Fruit fly (Drosophila melanogaster) whole organism, prepupa: ENCODE measurements around the gene CG12986.

ENCODE experiments used
- Blimp-1 ChIP-seq: fragments of 200-800 bp; sonication (Bioruptor generic); optimal IDR thresholded peaks from 3 replicates; lab custom pipeline; 2017; ENCODE audit warnings: missing biosample characterization, missing genetic modification characterization, mild to moderate bottlenecking, moderate library complexity, missing genetic modification reagents
- CG10631 ChIP-seq: fragments of 200-800 bp; sonication (Bioruptor generic); optimal IDR thresholded peaks from 2 replicates; lab custom pipeline; 2016; ENCODE audit warnings: missing biosample characterization, missing genetic modification characterization
- CG10669 ChIP-seq: fragments of 200-800 bp; sonication (Bioruptor generic); optimal IDR thresholded peaks from 3 replicates; lab custom pipeline; 2018; ENCODE audit warnings: missing biosample characterization, mild to moderate bottlenecking, missing genetic modification characterization, moderate library complexity
- CG11294 ChIP-seq: fragments of 200-800 bp; sonication (Bioruptor generic); IDR thresholded peaks from 2 replicates; pipeline ENCODE4 v1.3.6; 2022; ENCODE audit warnings: missing biosample characterization, missing genetic modification characterization
- CG11762 ChIP-seq: fragments of 200-800 bp; sonication (Bioruptor generic); optimal IDR thresholded peaks from 3 replicates; lab custom pipeline; 2016; ENCODE audit warnings: missing biosample characterization, missing genetic modification characterization; ENCODE audit not compliant: insufficient read depth
- CG15336 ChIP-seq: fragments of 200-800 bp; sonication (Bioruptor generic); IDR thresholded peaks from 2 replicates; pipeline ENCODE4 v1.3.6; 2022; ENCODE audit warnings: missing biosample characterization, missing genetic modification characterization
- CG16779 ChIP-seq: fragments of 200-800 bp; sonication (Bioruptor generic); optimal IDR thresholded peaks from 3 replicates; lab custom pipeline; 2017; ENCODE audit warnings: missing biosample characterization, mild to moderate bottlenecking, missing genetic modification characterization
- CG3032 ChIP-seq: fragments of 200-800 bp; optimal IDR thresholded peaks from 2 replicates; lab custom pipeline; 2019; ENCODE audit warnings: missing biosample characterization, mild to moderate bottlenecking, missing genetic modification characterization, moderate library complexity
- CG31627 ChIP-seq: fragments of 200-800 bp; sonication (Bioruptor generic); optimal IDR thresholded peaks from 3 replicates; lab custom pipeline; 2016; ENCODE audit warnings: missing biosample characterization, missing genetic modification characterization
- CG34406 ChIP-seq: fragments of 200-800 bp; sonication (Bioruptor generic); optimal IDR thresholded peaks from 3 replicates; lab custom pipeline; 2016; ENCODE audit warnings: missing biosample characterization, missing genetic modification characterization
- CG3919 ChIP-seq: fragments of 200-800 bp; sonication (Bioruptor generic); optimal IDR thresholded peaks from 3 replicates; lab custom pipeline; 2016; ENCODE audit warnings: missing biosample characterization, missing genetic modification characterization
- CG4318 ChIP-seq: fragments of 200-800 bp; sonication (Bioruptor generic); optimal IDR thresholded peaks from 3 replicates; lab custom pipeline; 2017; ENCODE audit warnings: missing biosample characterization, mild to moderate bottlenecking, missing genetic modification characterization
- CG6163 ChIP-seq: fragments of 200-800 bp; sonication (Bioruptor generic); IDR thresholded peaks from 3 replicates; pipeline ENCODE4 v1.3.6; 2022; ENCODE audit warnings: missing biosample characterization, missing genetic modification characterization
- CG6276 ChIP-seq: fragments of 200-800 bp; sonication (Bioruptor generic); optimal IDR thresholded peaks from 2 replicates; lab custom pipeline; 2017; ENCODE audit warnings: missing biosample characterization, mild to moderate bottlenecking, missing genetic modification characterization
- CG6792 ChIP-seq: fragments of 200-800 bp; sonication (Bioruptor generic); optimal IDR thresholded peaks from 3 replicates; lab custom pipeline; 2016; ENCODE audit warnings: missing biosample characterization, missing genetic modification characterization
- CG6808 ChIP-seq: fragments of 200-800 bp; sonication (Bioruptor generic); optimal IDR thresholded peaks from 3 replicates; lab custom pipeline; 2017; ENCODE audit warnings: missing biosample characterization, missing genetic modification characterization, mild to moderate bottlenecking, moderate library complexity, missing genetic modification reagents
- CG7368 ChIP-seq: fragments of 200-800 bp; sonication (Bioruptor generic); optimal IDR thresholded peaks from 3 replicates; lab custom pipeline; 2016; ENCODE audit warnings: missing biosample characterization, missing genetic modification characterization
- CG8119 ChIP-seq: fragments of 200-800 bp; sonication (Bioruptor generic); IDR thresholded peaks from 3 replicates; pipeline ENCODE4 v1.3.6; 2022; ENCODE audit warnings: missing biosample characterization, missing genetic modification characterization
- CG8319 ChIP-seq: fragments of 200-800 bp; sonication (Bioruptor generic); optimal IDR thresholded peaks from 3 replicates; lab custom pipeline; 2016; ENCODE audit warnings: missing biosample characterization, missing genetic modification characterization
- CG8632 ChIP-seq: fragments of 200-800 bp; sonication (Bioruptor generic); optimal IDR thresholded peaks from 3 replicates; lab custom pipeline; 2016; ENCODE audit warnings: missing biosample characterization, missing genetic modification characterization
- CG9139 ChIP-seq: fragments of 200-800 bp; sonication (Bioruptor generic); optimal IDR thresholded peaks from 3 replicates; lab custom pipeline; 2017; ENCODE audit warnings: missing biosample characterization, mild to moderate bottlenecking, missing genetic modification characterization
- Eip75B ChIP-seq: fragments of 200-800 bp; sonication (Bioruptor generic); optimal IDR thresholded peaks from 3 replicates; lab custom pipeline; 2016; ENCODE audit warnings: missing biosample characterization, missing genetic modification characterization
- Eip78C ChIP-seq: fragments of 200-800 bp; sonication (Bioruptor generic); peaks from one replicate; lab custom pipeline; 2016; ENCODE audit warnings: missing biosample characterization, missing genetic modification characterization
- Eip93F ChIP-seq: fragments of 200-800 bp; sonication (Bioruptor generic); optimal IDR thresholded peaks from 2 replicates; lab custom pipeline; 2016; ENCODE audit warnings: missing biosample characterization, mild to moderate bottlenecking, missing genetic modification characterization
- Ets21C ChIP-seq: fragments of 200-800 bp; sonication (Bioruptor generic); optimal IDR thresholded peaks from 3 replicates; lab custom pipeline; 2016; ENCODE audit warnings: missing biosample characterization, missing genetic modification characterization
- Ets96B ChIP-seq: fragments of 200-800 bp; optimal IDR thresholded peaks from 2 replicates; lab custom pipeline; 2019; ENCODE audit warnings: missing biosample characterization, mild to moderate bottlenecking, missing genetic modification characterization, moderate library complexity
- Gug ChIP-seq: fragments of 200-800 bp; sonication (Bioruptor generic); IDR thresholded peaks from 2 replicates; pipeline ENCODE4 v1.3.6; 2022; ENCODE audit warnings: missing biosample characterization, missing genetic modification characterization
- Hr38 ChIP-seq: sonication (Bioruptor generic); optimal IDR thresholded peaks from 2 replicates; lab custom pipeline; 2016; ENCODE audit warnings: missing biosample characterization, missing genetic modification characterization
- Hr39 ChIP-seq: fragments of 200-800 bp; sonication (Bioruptor generic); optimal IDR thresholded peaks from 2 replicates; lab custom pipeline; 2016; ENCODE audit warnings: missing biosample characterization, missing genetic modification characterization
- Lpt ChIP-seq: fragments of 200-800 bp; sonication (Bioruptor generic); optimal IDR thresholded peaks from 3 replicates; lab custom pipeline; 2016; ENCODE audit warnings: missing biosample characterization, missing genetic modification characterization
- Met ChIP-seq: fragments of 200-800 bp; sonication (Bioruptor generic); optimal IDR thresholded peaks from 3 replicates; lab custom pipeline; 2016; ENCODE audit warnings: missing biosample characterization, missing genetic modification characterization
- OdsH ChIP-seq: fragments of 200-800 bp; sonication (Bioruptor generic); optimal IDR thresholded peaks from 3 replicates; lab custom pipeline; 2016; ENCODE audit warnings: missing biosample characterization, missing genetic modification characterization
- Smox ChIP-seq: fragments of 200-800 bp; sonication (Bioruptor generic); optimal IDR thresholded peaks from 3 replicates; lab custom pipeline; 2016; ENCODE audit warnings: missing biosample characterization, missing genetic modification characterization
- Sox102F ChIP-seq: fragments of 200-800 bp; sonication (Bioruptor generic); optimal IDR thresholded peaks from 2 replicates; lab custom pipeline; 2016; ENCODE audit warnings: missing biosample characterization, mild to moderate bottlenecking, missing genetic modification characterization
- Sox14 ChIP-seq: fragments of 200-800 bp; sonication (Bioruptor generic); optimal IDR thresholded peaks from 3 replicates; lab custom pipeline; 2016; ENCODE audit warnings: missing biosample characterization, missing genetic modification characterization
- Sox15 ChIP-seq: fragments of 200-800 bp; sonication (Bioruptor generic); optimal IDR thresholded peaks from 3 replicates; lab custom pipeline; 2016; ENCODE audit warnings: missing biosample characterization, missing genetic modification characterization
- achi ChIP-seq: fragments of 200-800 bp; sonication (Bioruptor generic); optimal IDR thresholded peaks from 3 replicates; lab custom pipeline; 2016; ENCODE audit warnings: missing biosample characterization, missing genetic modification characterization
- cyc ChIP-seq: fragments of 200-800 bp; sonication (Bioruptor generic); optimal IDR thresholded peaks from 3 replicates; lab custom pipeline; 2016; ENCODE audit warnings: missing biosample characterization, missing genetic modification characterization
- dac ChIP-seq: fragments of 200-800 bp; sonication (Bioruptor generic); optimal IDR thresholded peaks from 2 replicates; lab custom pipeline; 2017; ENCODE audit warnings: missing biosample characterization, mild to moderate bottlenecking, missing genetic modification characterization
- eg ChIP-seq: fragments of 200-800 bp; sonication (Bioruptor generic); IDR thresholded peaks from 3 replicates; pipeline ENCODE4 v1.3.6; 2022; ENCODE audit warnings: missing biosample characterization, missing genetic modification characterization
- esn ChIP-seq: fragments of 200-800 bp; sonication (Bioruptor generic); optimal IDR thresholded peaks from 2 replicates; lab custom pipeline; 2016; ENCODE audit warnings: missing biosample characterization, mild to moderate bottlenecking, missing genetic modification characterization, moderate library complexity
- fd59A ChIP-seq: fragments of 200-800 bp; sonication (Bioruptor generic); optimal IDR thresholded peaks from 2 replicates; lab custom pipeline; 2017; ENCODE audit warnings: missing biosample characterization, mild to moderate bottlenecking, missing genetic modification characterization, missing genetic modification reagents
- fd85E ChIP-seq: fragments of 200-800 bp; sonication (Bioruptor generic); optimal IDR thresholded peaks from 3 replicates; lab custom pipeline; 2016; ENCODE audit warnings: missing biosample characterization, missing genetic modification characterization
- fkh ChIP-seq: fragments of 200-800 bp; sonication (Bioruptor generic); optimal IDR thresholded peaks from 3 replicates; lab custom pipeline; 2017; ENCODE audit warnings: missing biosample characterization, mild to moderate bottlenecking, missing genetic modification characterization, moderate library complexity
- lz ChIP-seq: fragments of 200-800 bp; sonication (Bioruptor generic); optimal IDR thresholded peaks from 3 replicates; lab custom pipeline; 2016; ENCODE audit warnings: missing biosample characterization, missing genetic modification characterization
- pdm3 ChIP-seq: fragments of 200-800 bp; sonication (Bioruptor generic); optimal IDR thresholded peaks from 3 replicates; lab custom pipeline; 2016; ENCODE audit warnings: missing biosample characterization, missing genetic modification characterization
- spab ChIP-seq: fragments of 200-800 bp; sonication (Bioruptor generic); optimal IDR thresholded peaks from 2 replicates; lab custom pipeline; 2017; ENCODE audit warnings: missing biosample characterization, mild to moderate bottlenecking, missing genetic modification characterization, missing genetic modification reagents
- ss ChIP-seq, 2 experiments: fragments of 200-800 bp; sonication (Bioruptor generic); optimal IDR thresholded peaks; 2 replicates in 1 of 2; 3 replicates in 1 of 2; lab custom pipeline; 2017 to 2018; ENCODE audit warnings: mild to moderate bottlenecking in 2 of 2, missing biosample characterization in 2 of 2, missing genetic modification characterization in 2 of 2, moderate library complexity in 1 of 2
- svp ChIP-seq: fragments of 200-800 bp; sonication (Bioruptor generic); peaks from one replicate; lab custom pipeline; 2016; ENCODE audit warnings: missing biosample characterization, missing genetic modification characterization
- vri ChIP-seq: fragments of 200-800 bp; sonication (Bioruptor generic); optimal IDR thresholded peaks from 3 replicates; lab custom pipeline; 2016; ENCODE audit warnings: missing biosample characterization, mild to moderate bottlenecking, missing genetic modification characterization

Gene CG12986

DNA sequence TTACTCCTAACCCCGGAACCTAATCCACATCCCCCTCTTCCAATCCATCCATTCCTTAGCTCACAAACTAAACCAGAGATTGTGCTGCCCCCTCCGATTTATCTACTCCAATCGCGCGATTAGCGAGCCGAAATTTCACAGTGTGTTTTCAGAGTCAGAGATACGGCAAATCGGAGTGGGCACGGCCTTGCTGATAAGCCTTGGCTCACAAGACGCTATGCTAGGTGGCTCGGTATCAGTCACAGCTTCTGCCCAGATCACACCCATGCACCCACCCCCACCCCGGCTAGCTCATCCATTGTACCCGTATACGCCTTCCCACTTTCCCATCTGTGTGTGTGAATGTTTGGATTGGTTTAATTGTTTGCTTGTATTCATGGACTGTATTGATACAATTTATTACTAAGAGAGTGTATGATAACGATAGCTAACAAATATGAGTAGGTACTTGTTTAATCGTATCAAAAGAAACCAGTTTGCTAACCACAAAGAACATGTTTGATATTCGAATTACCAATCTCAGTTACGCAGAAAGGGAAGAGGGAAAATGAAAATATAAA, 26.4 kb upstream of the CG12986 start:
- TF ChIP-seq Sox102F (GFP tag; lab: Kevin White, UChicago), result no peak
- TF ChIP-seq fkh (GFP tag; lab: Kevin White, UChicago), result peak; percentile 56

DNA sequence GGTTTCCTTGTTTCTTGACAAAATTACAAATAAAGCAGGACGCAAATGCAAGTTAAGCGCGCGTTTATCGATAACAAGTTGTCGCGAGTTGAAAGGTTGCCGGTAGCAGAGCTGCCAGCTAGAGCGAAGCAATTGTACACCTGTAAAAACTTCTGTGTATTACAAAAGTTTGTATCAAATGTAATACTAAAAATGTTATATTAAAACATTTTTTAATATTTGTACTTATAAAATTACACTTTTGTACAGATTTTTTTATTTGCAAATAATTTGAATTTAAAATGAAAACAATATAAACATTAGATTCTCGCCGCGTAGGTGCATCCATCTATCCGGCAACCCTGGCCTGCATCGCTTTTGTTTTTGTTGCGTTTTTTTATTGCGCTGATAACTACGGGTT, 25.1 kb upstream of the CG12986 start, which contains the start of the genes CG8142 and Ucp4A:
Gene CG8142 (minus strand): TSS at position 82 of the 400 bp plus-strand sequence.
Gene Ucp4A (plus strand): TSS at position 327 of the 400 bp plus-strand sequence.
- TF ChIP-seq CG31627 (GFP tag; lab: Kevin White, UChicago) (peak; percentile 82), vri (GFP tag; lab: Kevin White, UChicago) (peak; percentile 51), CG10669 (GFP tag; lab: Kevin White, UChicago) (peak; percentile 90), eg (GFP tag; lab: Robert Waterston, UW) (peak; percentile 97), fd59A (GFP tag; lab: Kevin White, UChicago) (peak; percentile 71), Hr39 (peak; percentile 79), CG16779 (tag; lab: Kevin White, UChicago) (no peak), Ets96B (tag; lab: Kevin White, UChicago) (peak; percentile 95), esn (peak; percentile 84), Gug (peak; percentile 95), Ets21C (GFP tag; lab: Kevin White, UChicago) (peak; percentile 69), CG3032 (tag; lab: Kevin White, UChicago) (peak; percentile 94), OdsH (GFP tag; lab: Kevin White, UChicago) (peak; percentile 92), CG7368 (peak; percentile 86), Eip93F (GFP tag; lab: Kevin White, UChicago) (peak; percentile 76), CG6276 (no peak), CG11294 (GFP tag; lab: Robert Waterston, UW) (peak; percentile 91), CG34406 (GFP tag; lab: Kevin White, UChicago) (peak; percentile 88), CG8632 (GFP tag; lab: Kevin White, UChicago) (peak; percentile 85), pdm3 (GFP tag; lab: Kevin White, UChicago) (peak; percentile 86), Eip78C (GFP tag; lab: Kevin White, UChicago) (peak; percentile 96), Met (GFP tag; lab: Kevin White, UChicago) (no peak), Blimp-1 (GFP tag; lab: Kevin White, UChicago) (peak; percentile 77), Lpt (GFP tag; lab: Kevin White, UChicago) (peak; percentile 85), spab (GFP tag; lab: Kevin White, UChicago) (peak; percentile 80), Smox (GFP tag; lab: Kevin White, UChicago) (no peak), Sox102F (GFP tag; lab: Kevin White, UChicago) (no peak), CG6163 (peak; percentile 95), CG3919 (GFP tag; lab: Kevin White, UChicago) (peak; percentile 92), CG15336 (GFP tag; lab: Robert Waterston, UW) (peak; percentile 96), achi (GFP tag; lab: Kevin White, UChicago) (peak; percentile 88), CG10631 (GFP tag; lab: Kevin White, UChicago) (peak; percentile 95), Sox14 (peak; percentile 81), CG4318 (no peak), CG11762 (GFP tag; lab: Kevin White, UChicago) (peak; percentile 85), ss (GFP tag; optimal IDR thresholded peaks at IDR 0.05; lab: Kevin White, UChicago) (peak; percentile 69 to 84), svp (GFP tag; lab: Kevin White, UChicago) (peak; percentile 96), fd85E (GFP tag; lab: Kevin White, UChicago) (peak; percentile 43), dac (GFP tag; lab: Kevin White, UChicago) (peak; percentile 69), CG6808 (GFP tag; lab: Kevin White, UChicago) (peak; percentile 88), cyc (GFP tag; lab: Kevin White, UChicago) (peak; percentile 89), Eip75B (peak; percentile 72), CG8119 (GFP tag; lab: Robert Waterston, UW) (peak; percentile 95), CG6792 (peak; percentile 88), CG9139 (GFP tag; lab: Kevin White, UChicago) (peak; percentile 81), CG8319 (GFP tag; lab: Kevin White, UChicago) (peak; percentile 84), lz (GFP tag; lab: Kevin White, UChicago) (peak; percentile 83), Sox15 (peak; percentile 89), Hr38 (GFP tag; lab: Kevin White, UChicago) (no peak)
